ENCODE assay signal across 1 worm cellular context in genomic region chrX:4960910-4961680, ce11.
TF ChIP-seq lines count a peak whose summit lies in the region.

No protein-coding gene starts in this region.

TF ChIP-seq in whole organism, L4 larva, 104 proteins besides CTCF, POLR2A, EP300 and RAD21 (continued from another document):
- TF ChIP-seq mep-1 (tag; optimal IDR thresholded peaks at IDR 0.05; lab: Kevin White, UChicago) (no peak), php-3 (GFP tag; IDR thresholded peaks at IDR 0.05; lab: Robert Waterston, UW) (0 out of 2 replicates have a peak, but pooled peaks have one; percentile 12), mxl-2 (GFP tag; conservative IDR thresholded peaks at IDR 0.05; lab: Robert Waterston, UW) (no peak), mes-2 (tag; optimal IDR thresholded peaks at IDR 0.05; lab: Kevin White, UChicago; ENCODE audit: poor library complexity, severe bottlenecking) (peak; percentile 26), ceh-82 (tag; optimal IDR thresholded peaks at IDR 0.05; lab: Kevin White, UChicago) (no peak), zfp-2 (tag; optimal IDR thresholded peaks at IDR 0.05; lab: Kevin White, UChicago) (no peak), cey-2 (tag; optimal IDR thresholded peaks at IDR 0.05; lab: Kevin White, UChicago; ENCODE audit: borderline replicate concordance, insufficient read depth) (no peak), nhr-111 (GFP tag; optimal IDR thresholded peaks at IDR 0.05; lab: Kevin White, UChicago) (no peak), daf-19 (GFP tag; conservative IDR thresholded peaks at IDR 0.05; lab: Robert Waterston, UW) (no peak), nhr-76 (tag; optimal IDR thresholded peaks at IDR 0.05; lab: Kevin White, UChicago) (no peak), lim-7 (GFP tag; IDR thresholded peaks at IDR 0.05; lab: Robert Waterston, UW) (no peak), ZK337.2 (GFP tag; IDR thresholded peaks at IDR 0.05; lab: Robert Waterston, UW) (no peak), nhr-10 (tag; optimal IDR thresholded peaks at IDR 0.05; lab: Kevin White, UChicago) (no peak), ama-1 (optimal IDR thresholded peaks at IDR 0.05; lab: Kevin White, UChicago) (no peak), lsy-2 (tag; optimal IDR thresholded peaks at IDR 0.05; lab: Kevin White, UChicago) (no peak), ces-1 (GFP tag; optimal IDR thresholded peaks at IDR 0.05; lab: Kevin White, UChicago) (no peak), egl-27 (tag; optimal IDR thresholded peaks at IDR 0.05; lab: Kevin White, UChicago) (no peak), zfp-3 (GFP tag; conservative IDR thresholded peaks at IDR 0.05; lab: Robert Waterston, UW) (0 out of 2 replicates have a peak, but pooled peaks have one; percentile 15), egl-43 (GFP tag; IDR thresholded peaks at IDR 0.05; lab: Robert Waterston, UW) (peak; percentile 39), hlh-11 (tag; optimal IDR thresholded peaks at IDR 0.05; lab: Kevin White, UChicago) (no peak), zag-1 (tag; optimal IDR thresholded peaks at IDR 0.05; lab: Kevin White, UChicago) (no peak), nhr-102 (tag; optimal IDR thresholded peaks at IDR 0.05; lab: Kevin White, UChicago) (no peak), pqm-1 (tag; optimal IDR thresholded peaks at IDR 0.05; lab: Kevin White, UChicago) (no peak), lin-38 (GFP tag; IDR thresholded peaks at IDR 0.05; lab: Robert Waterston, UW) (no peak), vab-7 (GFP tag; IDR thresholded peaks at IDR 0.05; lab: Robert Waterston, UW) (0 out of 2 replicates have a peak, but pooled peaks have one; percentile 18)
